Worm (Caenorhabditis elegans) whole organism, L3 larva: ENCODE data around the gene R02D5.7.
A peak's percentile ranks its signal among the peaks of the same experiment; 100 is the strongest.

Experiments used
- ZK546.5 ChIP-seq: sonication (generic microtip); optimal IDR thresholded peaks from 2 replicates; lab custom pipeline; 2017; ENCODE audit warnings: missing biosample characterization, missing genetic modification characterization
- ama-1 ChIP-seq: fragments of 150-350 bp; optimal IDR thresholded peaks from 2 replicates; lab custom pipeline; 2018
- ceh-16 ChIP-seq: sonication (generic microtip); optimal IDR thresholded peaks from 2 replicates; lab custom pipeline; 2017; ENCODE audit warnings: missing biosample characterization, missing genetic modification characterization
- ceh-28 ChIP-seq: fragments of 150-350 bp; optimal IDR thresholded peaks from 2 replicates; lab custom pipeline; 2014; ENCODE audit warnings: missing biosample characterization, missing genetic modification reagents, missing genetic modification characterization
- ceh-82 ChIP-seq: fragments of 150-350 bp; optimal IDR thresholded peaks from 2 replicates; lab custom pipeline; 2014; ENCODE audit warnings: missing biosample characterization, missing genetic modification characterization
- ceh-9 ChIP-seq: sonication (generic microtip); optimal IDR thresholded peaks from 2 replicates; lab custom pipeline; 2018; ENCODE audit warnings: missing biosample characterization, missing genetic modification characterization
- daf-12 ChIP-seq: fragments of 150-350 bp; optimal IDR thresholded peaks from 2 replicates; lab custom pipeline; 2014; ENCODE audit warnings: missing biosample characterization, missing genetic modification reagents, missing genetic modification characterization
- egl-27 ChIP-seq: sonication (generic microtip); optimal IDR thresholded peaks from 4 replicates; lab custom pipeline; 2017; ENCODE audit warnings: missing biosample characterization, missing genetic modification reagents, missing genetic modification characterization
- elt-1 ChIP-seq: fragments of 150-350 bp; optimal IDR thresholded peaks from 2 replicates; lab custom pipeline; 2014; ENCODE audit warnings: missing biosample characterization, missing genetic modification characterization
- elt-2 ChIP-seq: sonication (generic microtip); optimal IDR thresholded peaks from 2 replicates; lab custom pipeline; 2016; ENCODE audit warnings: missing genetic modification reagents, mild to moderate bottlenecking, missing genetic modification characterization, missing compliant biosample characterization
- elt-3 ChIP-seq, 3 experiments: fragments of 150-350 bp in 1 of 3; sonication (generic microtip) in 2 of 3; optimal IDR thresholded peaks; 2 replicates in 2 of 3; 4 replicates in 1 of 3; lab custom pipeline; 2014 to 2017; ENCODE audit warnings: missing biosample characterization in 3 of 3, missing genetic modification characterization in 3 of 3
- eor-1 ChIP-seq, 2 experiments: fragments of 150-350 bp; optimal IDR thresholded peaks; 2 replicates each; lab custom pipeline; 2014 to 2018; ENCODE audit warnings: missing biosample characterization in 2 of 2, missing genetic modification characterization in 2 of 2
- fkh-2 ChIP-seq: fragments of 150-350 bp; optimal IDR thresholded peaks from 2 replicates; lab custom pipeline; 2014; ENCODE audit warnings: missing biosample characterization, missing genetic modification reagents, missing genetic modification characterization
- fos-1 ChIP-seq: fragments of 150-350 bp; optimal IDR thresholded peaks from 2 replicates; lab custom pipeline; 2014; ENCODE audit warnings: missing biosample characterization, missing genetic modification characterization
- jun-1 ChIP-seq: fragments of 150-350 bp; optimal IDR thresholded peaks from 2 replicates; lab custom pipeline; 2014; ENCODE audit warnings: missing biosample characterization, missing genetic modification reagents, missing genetic modification characterization
- lin-15B ChIP-seq: fragments of 150-350 bp; optimal IDR thresholded peaks from 2 replicates; lab custom pipeline; 2014; ENCODE audit warnings: missing biosample characterization, missing genetic modification characterization
- lin-39 ChIP-seq: fragments of 150-350 bp; optimal IDR thresholded peaks from 2 replicates; lab custom pipeline; 2018; ENCODE audit warnings: missing biosample characterization, missing genetic modification reagents, missing genetic modification characterization
- lsy-12 ChIP-seq: sonication (generic microtip); optimal IDR thresholded peaks from 2 replicates; lab custom pipeline; 2016; ENCODE audit warnings: mild to moderate bottlenecking, missing genetic modification characterization, missing compliant biosample characterization
- mdl-1 ChIP-seq: fragments of 150-350 bp; optimal IDR thresholded peaks from 2 replicates; lab custom pipeline; 2014; ENCODE audit warnings: missing biosample characterization, missing genetic modification characterization
- mml-1 ChIP-seq: fragments of 150-350 bp; sonication (generic microtip); optimal IDR thresholded peaks from 3 replicates; lab custom pipeline; 2014; ENCODE audit warnings: missing biosample characterization, missing genetic modification characterization
- nfya-1 ChIP-seq: sonication (generic microtip); optimal IDR thresholded peaks from 2 replicates; lab custom pipeline; 2017; ENCODE audit warnings: missing genetic modification characterization, mild to moderate bottlenecking, missing compliant biosample characterization, antibody characterized with exemption, moderate library complexity; ENCODE audit not compliant: insufficient read depth
- nhr-11 ChIP-seq: fragments of 150-350 bp; optimal IDR thresholded peaks from 2 replicates; lab custom pipeline; 2014; ENCODE audit warnings: missing biosample characterization, missing genetic modification characterization
- nhr-12 ChIP-seq: fragments of 150-350 bp; optimal IDR thresholded peaks from 2 replicates; lab custom pipeline; 2014; ENCODE audit warnings: missing biosample characterization, missing genetic modification characterization
- nhr-28 ChIP-seq: fragments of 150-350 bp; optimal IDR thresholded peaks from 2 replicates; lab custom pipeline; 2014; ENCODE audit warnings: missing biosample characterization, missing genetic modification characterization
- nhr-67 ChIP-seq: fragments of 150-350 bp; optimal IDR thresholded peaks from 2 replicates; lab custom pipeline; 2014; ENCODE audit warnings: missing biosample characterization, missing genetic modification characterization
- nhr-77 ChIP-seq: fragments of 150-350 bp; optimal IDR thresholded peaks from 2 replicates; lab custom pipeline; 2014; ENCODE audit warnings: missing biosample characterization, missing genetic modification characterization
- pha-4 ChIP-seq: fragments of 150-350 bp; optimal IDR thresholded peaks from 2 replicates; lab custom pipeline; 2014; ENCODE audit warnings: missing biosample characterization, missing genetic modification reagents, missing genetic modification characterization
- pqm-1 ChIP-seq: fragments of 150-350 bp; optimal IDR thresholded peaks from 2 replicates; lab custom pipeline; 2017; ENCODE audit warnings: missing biosample characterization, missing genetic modification characterization, inconsistent platforms
- sea-2 ChIP-seq: fragments of 150-350 bp; sonication (generic microtip); optimal IDR thresholded peaks from 4 replicates; lab custom pipeline; 2014; ENCODE audit warnings: missing biosample characterization, missing genetic modification reagents, missing genetic modification characterization
- skn-1 ChIP-seq: fragments of 150-350 bp; optimal IDR thresholded peaks from 2 replicates; lab custom pipeline; 2014; ENCODE audit warnings: missing biosample characterization, missing genetic modification characterization
- snpc-4 ChIP-seq: fragments of 150-350 bp; optimal IDR thresholded peaks from 2 replicates; lab custom pipeline; 2014; ENCODE audit warnings: missing biosample characterization, missing genetic modification characterization
- tbx-2 ChIP-seq: sonication (generic microtip); optimal IDR thresholded peaks from 2 replicates; lab custom pipeline; 2016; ENCODE audit warnings: mild to moderate bottlenecking, missing genetic modification characterization, missing compliant biosample characterization
- unc-39 ChIP-seq: sonication (generic microtip); optimal IDR thresholded peaks from 4 replicates; lab custom pipeline; 2017; ENCODE audit warnings: missing biosample characterization, missing genetic modification characterization
- unc-62 ChIP-seq: fragments of 150-350 bp; sonication (generic microtip); optimal IDR thresholded peaks from 4 replicates; lab custom pipeline; 2014; ENCODE audit warnings: missing biosample characterization, missing genetic modification reagents, missing genetic modification characterization

Gene R02D5.7

DNA sequence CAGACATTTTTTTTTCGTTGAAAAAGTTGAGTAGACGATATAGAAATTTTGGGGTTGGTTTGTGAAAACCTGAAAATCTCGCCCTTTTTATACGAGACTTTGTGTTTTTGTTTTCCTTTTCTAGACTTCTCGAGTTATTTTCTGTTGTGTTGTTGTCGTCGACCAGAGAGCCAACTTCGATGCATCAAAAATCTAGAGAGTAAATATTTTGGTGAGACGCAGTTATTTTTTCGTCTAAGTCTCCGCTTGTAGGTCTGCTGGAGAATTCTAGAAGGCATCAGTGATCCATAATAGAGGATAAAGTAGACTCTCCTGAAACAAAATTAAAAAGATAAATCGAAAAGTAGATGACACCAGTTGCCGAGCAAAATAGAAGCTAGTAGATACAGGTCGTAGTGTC lies 16.9 kb downstream of the R02D5.7 start, which contains the start of gene F08H9.4:
Gene F08H9.4, minus strand, starts transcription at position 61 of the 400 bp plus-strand sequence.
- no peak for TF ChIP-seq jun-1 (tag; lab: Kevin White, UChicago)
- no peak for TF ChIP-seq nhr-12
- TF ChIP-seq lsy-12 (tag; lab: Kevin White, UChicago) = no peak
- no peak for TF ChIP-seq nhr-67 (tag; lab: Kevin White, UChicago)
- no peak for TF ChIP-seq unc-39 (tag; lab: Kevin White, UChicago)
- TF ChIP-seq elt-3 (tag; optimal IDR thresholded peaks at IDR 0.05; lab: Kevin White, UChicago) = no peak
- TF ChIP-seq mdl-1 (tag; lab: Kevin White, UChicago) = no peak
- no peak for TF ChIP-seq ama-1
- TF ChIP-seq pha-4 (tag; lab: Kevin White, UChicago) = no peak
- TF ChIP-seq nhr-28 (tag; lab: Kevin White, UChicago) = no peak
- no peak for TF ChIP-seq fos-1 (tag; lab: Kevin White, UChicago)
- no peak for TF ChIP-seq ceh-28 (tag; lab: Kevin White, UChicago)
- no peak for TF ChIP-seq nhr-77
- no peak for TF ChIP-seq elt-1 (tag; lab: Kevin White, UChicago)
- no peak for TF ChIP-seq skn-1 (tag; lab: Kevin White, UChicago)
- TF ChIP-seq lin-15B (tag; lab: Kevin White, UChicago) = no peak
- no peak for TF ChIP-seq elt-2
- TF ChIP-seq daf-12 (tag; lab: Kevin White, UChicago) = no peak
- no peak for TF ChIP-seq ZK546.5 (tag; lab: Kevin White, UChicago)

DNA sequence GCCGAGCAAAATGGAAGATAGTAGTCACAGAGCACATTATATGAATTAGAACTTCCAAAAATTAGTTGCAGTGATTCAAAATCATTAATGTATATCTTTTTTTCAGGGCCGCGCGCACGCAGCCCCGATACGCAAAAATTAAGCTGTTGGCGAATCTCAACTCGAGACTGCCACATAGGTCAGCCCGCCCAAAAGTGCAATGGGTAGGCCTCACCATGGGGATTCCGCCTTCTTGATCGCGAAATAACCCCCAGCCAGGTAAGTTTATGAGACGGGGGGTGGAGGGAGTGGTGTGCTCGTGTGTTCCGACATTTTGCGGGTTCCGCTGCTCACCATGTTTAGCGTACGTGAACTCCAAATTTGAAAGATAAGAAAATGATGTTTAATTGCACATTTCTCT lies 18.2 kb downstream of the R02D5.7 start, which contains the start of gene F08H9.3:
Gene F08H9.3, minus strand, starts transcription at position 252 of the 400 bp plus-strand sequence.
- TF ChIP-seq elt-2 (peak; percentile 69), pqm-1 (tag; lab: Kevin White, UChicago) (peak; percentile 69), snpc-4 (tag; lab: Kevin White, UChicago) (peak; percentile 87), ama-1 (peak; percentile 3)

DNA sequence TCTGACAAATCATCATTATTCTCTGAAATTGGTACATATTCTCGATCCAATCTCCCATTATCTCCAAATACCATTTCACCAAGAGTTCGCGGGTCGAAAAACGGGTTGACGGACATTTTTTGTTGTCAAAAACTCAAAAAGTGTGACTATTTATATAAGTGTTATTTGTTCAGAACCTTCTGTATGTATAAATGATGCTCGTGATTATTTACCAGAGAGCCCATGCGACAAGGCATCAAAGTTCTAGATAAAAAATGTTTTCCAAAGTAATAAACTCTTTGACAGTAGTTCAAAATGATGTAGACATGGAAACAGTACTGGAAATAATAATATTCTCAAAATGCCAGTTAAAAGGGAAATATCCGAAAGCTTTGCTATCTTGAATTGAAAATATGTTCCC lies 18.6 kb downstream of the R02D5.7 start:
- TF ChIP-seq unc-62 (GFP tag; lab: Kevin White, UChicago) = no peak
- TF ChIP-seq ceh-82 (tag; lab: Kevin White, UChicago) = no peak
- no peak for TF ChIP-seq fos-1 (tag; lab: Kevin White, UChicago)
- peak; percentile 64 for TF ChIP-seq pha-4 (tag; lab: Kevin White, UChicago)
- no peak for TF ChIP-seq ceh-9 (tag; lab: Kevin White, UChicago)

DNA sequence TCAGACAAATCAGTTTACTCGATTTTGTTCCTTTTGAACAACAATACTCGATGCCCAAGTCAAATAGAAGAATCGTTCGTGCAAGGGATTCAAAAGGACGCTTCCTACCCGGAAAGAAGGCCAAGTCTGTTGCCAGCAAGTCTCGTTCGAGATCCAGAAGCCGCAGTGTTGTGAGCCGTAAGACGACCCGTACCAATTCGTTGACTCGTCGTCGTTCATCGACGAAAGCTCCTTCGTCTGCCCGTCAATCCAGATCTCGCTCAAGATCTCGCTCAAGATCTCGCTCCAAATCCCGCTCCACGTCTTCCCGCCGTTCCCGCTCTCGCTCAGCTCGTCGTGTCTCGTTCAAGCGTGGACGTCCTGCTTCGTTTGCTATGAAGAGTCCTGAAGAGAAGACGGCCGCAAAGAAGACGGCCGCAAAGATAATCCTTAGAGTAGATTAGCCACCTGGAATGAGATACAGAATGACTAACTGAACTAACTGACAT lies 20.6 kb downstream of the R02D5.7 start, which contains the start of gene F08H9.2:
Gene F08H9.2, plus strand, starts transcription at position 51 of the 488 bp plus-strand sequence.
- TF ChIP-seq sea-2 (GFP tag; lab: Kevin White, UChicago) (no peak), egl-27 (tag; lab: Kevin White, UChicago) (no peak), nfya-1 (tag; lab: Kevin White, UChicago) (no peak), pha-4 (tag; lab: Kevin White, UChicago) (no peak), snpc-4 (tag; lab: Kevin White, UChicago) (no peak), fos-1 (tag; lab: Kevin White, UChicago) (no peak), ama-1 (no peak), ceh-16 (tag; lab: Kevin White, UChicago) (no peak), nhr-77 (no peak), elt-1 (tag; lab: Kevin White, UChicago) (no peak), lin-39 (no peak), unc-62 (GFP tag; lab: Kevin White, UChicago) (no peak), tbx-2 (tag; lab: Kevin White, UChicago) (no peak), ceh-28 (tag; lab: Kevin White, UChicago) (no peak), mml-1 (tag; lab: Kevin White, UChicago) (no peak), nhr-28 (tag; lab: Kevin White, UChicago) (no peak)

DNA sequence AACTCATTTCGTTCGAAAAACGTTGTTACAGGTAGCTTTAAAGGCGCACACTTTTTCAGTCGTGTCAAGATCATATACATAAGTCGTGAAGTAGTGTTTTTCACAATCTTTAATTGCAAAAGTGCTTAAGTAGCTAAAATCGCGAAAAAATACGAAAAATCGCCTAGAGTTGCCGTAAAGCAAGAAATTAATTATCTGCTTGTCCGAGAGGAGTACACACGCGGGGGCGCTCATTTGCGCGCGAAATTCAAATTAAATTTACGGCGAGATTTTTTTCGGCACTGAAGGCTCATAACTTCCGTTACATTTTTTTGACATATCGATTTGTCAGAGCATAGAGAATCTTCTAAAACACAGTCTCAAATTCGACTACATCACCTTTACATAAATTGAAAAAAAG lies 21.2 kb downstream of the R02D5.7 start:
- no peak for TF ChIP-seq lin-39
- TF ChIP-seq egl-27 (tag; lab: Kevin White, UChicago) = no peak
- TF ChIP-seq ama-1 = no peak
- TF ChIP-seq nhr-67 (tag; lab: Kevin White, UChicago) = no peak
- no peak for TF ChIP-seq unc-39 (tag; lab: Kevin White, UChicago)
- no peak for TF ChIP-seq eor-1 (tag; optimal IDR thresholded peaks at IDR 0.05; lab: Kevin White, UChicago)
- TF ChIP-seq ceh-9 (tag; lab: Kevin White, UChicago) = no peak
- no peak for TF ChIP-seq fkh-2 (tag; lab: Kevin White, UChicago)
- TF ChIP-seq nhr-11 (tag; lab: Kevin White, UChicago) = no peak
- TF ChIP-seq sea-2 (GFP tag; lab: Kevin White, UChicago) = no peak
- TF ChIP-seq mdl-1 (tag; lab: Kevin White, UChicago) = no peak
- no peak for TF ChIP-seq jun-1 (tag; lab: Kevin White, UChicago)
- TF ChIP-seq nhr-12 = no peak
- TF ChIP-seq snpc-4 (tag; lab: Kevin White, UChicago) = no peak
